Fruit fly (Drosophila melanogaster) whole organism, embryonic: ENCODE measurements around the gene barc.

ENCODE experiments used
- Antp ChIP-seq: fragments of 200-800 bp; sonication (Bioruptor generic); optimal IDR thresholded peaks from 3 replicates; lab custom pipeline; 2016; ENCODE audit warnings: missing biosample characterization, missing genetic modification characterization
- Asciz ChIP-seq: fragments of 200-800 bp; sonication (Bioruptor generic); optimal IDR thresholded peaks from 2 replicates; lab custom pipeline; 2017; ENCODE audit warnings: missing biosample characterization, mild to moderate bottlenecking, missing genetic modification characterization, missing genetic modification reagents
- Awh ChIP-seq: fragments of 200-800 bp; sonication (Bioruptor generic); IDR thresholded peaks from 2 replicates; pipeline ENCODE4, ENCODE4 v1.3.6; 2022; ENCODE audit warnings: missing biosample characterization, missing genetic modification characterization
- BtbVII ChIP-seq: fragments of 200-800 bp; sonication (Bioruptor generic); optimal IDR thresholded peaks from 3 replicates; lab custom pipeline; 2017; ENCODE audit warnings: missing biosample characterization, mild to moderate bottlenecking, missing genetic modification characterization
- CG11696 ChIP-seq: fragments of 200-800 bp; sonication (Bioruptor generic); IDR thresholded peaks from 2 replicates; pipeline ENCODE4 v1.3.6; 2022; ENCODE audit warnings: missing biosample characterization, missing genetic modification characterization
- CG12104 ChIP-seq: fragments of 200-800 bp; sonication (Bioruptor generic); optimal IDR thresholded peaks from 3 replicates; lab custom pipeline; 2016; ENCODE audit warnings: missing biosample characterization, missing genetic modification characterization
- CG12236 ChIP-seq: fragments of 200-800 bp; sonication (Bioruptor generic); optimal IDR thresholded peaks from 2 replicates; lab custom pipeline; 2016; ENCODE audit warnings: missing biosample characterization, missing genetic modification characterization
- CG12299 ChIP-seq: fragments of 200-800 bp; sonication (Bioruptor generic); optimal IDR thresholded peaks from 2 replicates; lab custom pipeline; 2018; ENCODE audit warnings: missing biosample characterization, mild to moderate bottlenecking, missing genetic modification characterization
- CG15514 ChIP-seq: fragments of 200-800 bp; sonication (Bioruptor generic); optimal IDR thresholded peaks from 3 replicates; lab custom pipeline; 2017; ENCODE audit warnings: missing biosample characterization, missing genetic modification characterization, mild to moderate bottlenecking, moderate library complexity, missing genetic modification reagents
- CG1792 ChIP-seq: fragments of 200-800 bp; sonication (Bioruptor generic); optimal IDR thresholded peaks from 2 replicates; lab custom pipeline; 2016; ENCODE audit warnings: missing biosample characterization, missing genetic modification characterization
- CG2129 ChIP-seq: fragments of 200-800 bp; sonication (Bioruptor generic); IDR thresholded peaks from 2 replicates; pipeline ENCODE4 v1.3.6; 2022; ENCODE audit warnings: missing biosample characterization, missing genetic modification characterization; ENCODE audit not compliant: partially characterized antibody
- CG31441 ChIP-seq: fragments of 200-800 bp; sonication (Bioruptor generic); IDR thresholded peaks from 2 replicates; pipeline ENCODE4 v1.3.6; 2022; ENCODE audit warnings: missing biosample characterization, missing genetic modification characterization
- CG4328 ChIP-seq: fragments of 200-800 bp; sonication (Bioruptor generic); optimal IDR thresholded peaks from 3 replicates; lab custom pipeline; 2017; ENCODE audit warnings: missing biosample characterization, missing genetic modification reagents, missing genetic modification characterization
- CG6813 ChIP-seq: fragments of 200-800 bp; sonication (Bioruptor generic); optimal IDR thresholded peaks from 2 replicates; lab custom pipeline; 2017; ENCODE audit warnings: missing biosample characterization, missing genetic modification characterization, mild to moderate bottlenecking, moderate library complexity, missing genetic modification reagents
- CG7786 ChIP-seq: fragments of 200-800 bp; sonication (Bioruptor generic); optimal IDR thresholded peaks from 2 replicates; lab custom pipeline; 2016; ENCODE audit warnings: missing biosample characterization, missing genetic modification characterization
- CG7963 ChIP-seq: fragments of 200-800 bp; sonication (Bioruptor generic); IDR thresholded peaks from 3 replicates; pipeline ENCODE4 v1.3.6; 2022; ENCODE audit warnings: missing biosample characterization, missing genetic modification characterization; ENCODE audit not compliant: partially characterized antibody
- CG8281 ChIP-seq: fragments of 200-800 bp; sonication (Bioruptor generic); optimal IDR thresholded peaks from 2 replicates; lab custom pipeline; 2018; ENCODE audit warnings: missing biosample characterization, mild to moderate bottlenecking, missing genetic modification characterization, moderate library complexity
- CG8944 ChIP-seq: fragments of 200-800 bp; sonication (Bioruptor generic); optimal IDR thresholded peaks from 3 replicates; lab custom pipeline; 2016; ENCODE audit warnings: missing biosample characterization, missing genetic modification characterization
- CG9609 ChIP-seq: fragments of 200-800 bp; sonication (Bioruptor generic); optimal IDR thresholded peaks from 3 replicates; lab custom pipeline; 2016; ENCODE audit warnings: missing biosample characterization, missing genetic modification characterization
- CG9797 ChIP-seq: fragments of 200-800 bp; sonication (Bioruptor generic); optimal IDR thresholded peaks from 3 replicates; lab custom pipeline; 2018; ENCODE audit warnings: missing biosample characterization, mild to moderate bottlenecking, missing genetic modification characterization
- Dbx ChIP-seq: fragments of 200-800 bp; sonication (Bioruptor generic); IDR thresholded peaks from 3 replicates; pipeline ENCODE4 v1.3.6; 2022; ENCODE audit warnings: missing biosample characterization, missing genetic modification characterization
- Dip2 ChIP-seq: fragments of 200-800 bp; sonication (Bioruptor generic); IDR thresholded peaks from 2 replicates; pipeline ENCODE4 v1.3.6; 2022; ENCODE audit warnings: missing biosample characterization, missing genetic modification characterization
- Fer2 ChIP-seq: fragments of 200-800 bp; sonication (Bioruptor generic); optimal IDR thresholded peaks from 2 replicates; lab custom pipeline; 2018; ENCODE audit warnings: missing biosample characterization, mild to moderate bottlenecking, missing genetic modification characterization, moderate library complexity
- Gug ChIP-seq: fragments of 200-800 bp; sonication (Bioruptor generic); IDR thresholded peaks from 4 replicates; pipeline ENCODE4 v1.3.6; 2022; ENCODE audit warnings: missing biosample characterization, missing genetic modification characterization
- HLH3B ChIP-seq: fragments of 200-800 bp; sonication (Bioruptor generic); IDR thresholded peaks from 2 replicates; pipeline ENCODE4 v1.3.6; 2022; ENCODE audit warnings: missing biosample characterization, missing genetic modification characterization
- Hr3 ChIP-seq: fragments of 200-800 bp; sonication (Bioruptor generic); optimal IDR thresholded peaks from 3 replicates; lab custom pipeline; 2016; ENCODE audit warnings: missing biosample characterization, missing genetic modification characterization
- Hr78 ChIP-seq, 2 experiments: fragments of 200-800 bp in 1 of 2; fragments of >200 bp in 1 of 2; sonication (Bioruptor generic) in 1 of 2; optimal IDR thresholded peaks; 2 replicates each; lab custom pipeline; 2017 to 2019; ENCODE audit warnings: missing biosample characterization in 2 of 2, missing genetic modification characterization in 2 of 2, mild to moderate bottlenecking in 1 of 2, moderate library complexity in 1 of 2
- NC2β ChIP-seq: fragments of 200-800 bp; sonication (Bioruptor generic); optimal IDR thresholded peaks from 2 replicates; lab custom pipeline; 2016; ENCODE audit warnings: missing biosample characterization, missing genetic modification characterization
- Nf-YC ChIP-seq: fragments of 200-800 bp; optimal IDR thresholded peaks from 3 replicates; lab custom pipeline; 2019; ENCODE audit warnings: missing biosample characterization, mild to moderate bottlenecking, missing genetic modification characterization, moderate library complexity
- Oli ChIP-seq: fragments of 200-800 bp; sonication (Bioruptor generic); optimal IDR thresholded peaks from 2 replicates; lab custom pipeline; 2018; ENCODE audit warnings: missing biosample characterization, mild to moderate bottlenecking, missing genetic modification characterization, moderate library complexity
- Scr ChIP-seq: fragments of 200-800 bp; sonication (Bioruptor generic); IDR thresholded peaks from 2 replicates; pipeline ENCODE4 v1.3.6; 2022; ENCODE audit warnings: missing biosample characterization, missing genetic modification characterization; ENCODE audit not compliant: partially characterized antibody
- Side ChIP-seq: fragments of 200-800 bp; sonication (Bioruptor generic); optimal IDR thresholded peaks from 2 replicates; lab custom pipeline; 2016; ENCODE audit warnings: missing biosample characterization, missing genetic modification characterization
- Sin3A ChIP-seq: fragments of >200 bp; optimal IDR thresholded peaks from 2 replicates; lab custom pipeline; 2018
- Six4 ChIP-seq: fragments of 200-800 bp; sonication (Bioruptor generic); optimal IDR thresholded peaks from 2 replicates; lab custom pipeline; 2016; ENCODE audit warnings: missing biosample characterization, missing genetic modification characterization
- Sry-β ChIP-seq: fragments of 200-800 bp; sonication (Bioruptor generic); optimal IDR thresholded peaks from 2 replicates; lab custom pipeline; 2018; ENCODE audit warnings: missing biosample characterization, mild to moderate bottlenecking, missing genetic modification characterization, moderate library complexity
- Usf ChIP-seq: fragments of 200-800 bp; sonication (Bioruptor generic); optimal IDR thresholded peaks from 2 replicates; lab custom pipeline; 2017; ENCODE audit warnings: missing genotype, missing biosample characterization, missing genetic modification characterization
- Xrp1 ChIP-seq: fragments of 200-800 bp; sonication (Bioruptor generic); IDR thresholded peaks from 2 replicates; pipeline ENCODE4 v1.3.6; 2022; ENCODE audit warnings: missing biosample characterization, missing genetic modification characterization
- bcd ChIP-seq: fragments of 200-800 bp; sonication (Bioruptor generic); optimal IDR thresholded peaks from 2 replicates; lab custom pipeline; 2017; ENCODE audit warnings: missing biosample characterization, mild to moderate bottlenecking, missing genetic modification characterization
- bsh ChIP-seq, 2 experiments: fragments of 200-800 bp; sonication (Bioruptor generic); optimal IDR thresholded peaks; 2 replicates each; lab custom pipeline; 2017 to 2018; ENCODE audit warnings: mild to moderate bottlenecking in 2 of 2, missing biosample characterization in 2 of 2, missing genetic modification characterization in 2 of 2, moderate library complexity in 1 of 2
- corto ChIP-seq: fragments of 200-800 bp; sonication (Bioruptor generic); optimal IDR thresholded peaks from 2 replicates; lab custom pipeline; 2016; ENCODE audit warnings: missing biosample characterization, mild to moderate bottlenecking, missing genetic modification characterization, moderate library complexity
- crc ChIP-seq: fragments of 200-800 bp; sonication (Bioruptor generic); optimal IDR thresholded peaks from 2 replicates; lab custom pipeline; 2016; ENCODE audit warnings: missing biosample characterization, missing genetic modification characterization
- crol ChIP-seq: fragments of 200-800 bp; sonication (Bioruptor generic); IDR thresholded peaks from 2 replicates; pipeline ENCODE4 v1.3.6; 2022; ENCODE audit warnings: missing biosample characterization, missing genetic modification characterization
- dysf ChIP-seq: fragments of 200-800 bp; sonication (Bioruptor generic); IDR thresholded peaks from 3 replicates; pipeline ENCODE4 v1.3.6; 2022; ENCODE audit warnings: missing biosample characterization, missing genetic modification characterization
- jumu ChIP-seq: fragments of 200-800 bp; sonication (Bioruptor generic); optimal IDR thresholded peaks from 3 replicates; lab custom pipeline; 2016; ENCODE audit warnings: missing biosample characterization, missing genetic modification characterization
- lbe ChIP-seq: fragments of 200-800 bp; sonication (Bioruptor generic); optimal IDR thresholded peaks from 2 replicates; lab custom pipeline; 2016; ENCODE audit warnings: missing biosample characterization, mild to moderate bottlenecking, missing genetic modification characterization
- mam ChIP-seq: fragments of 200-800 bp; sonication (Bioruptor generic); optimal IDR thresholded peaks from 3 replicates; lab custom pipeline; 2016; ENCODE audit warnings: missing biosample characterization, missing genetic modification characterization
- mirr ChIP-seq: fragments of 200-800 bp; sonication (Bioruptor generic); optimal IDR thresholded peaks from 3 replicates; lab custom pipeline; 2018; ENCODE audit warnings: missing biosample characterization, mild to moderate bottlenecking, missing genetic modification characterization
- mld ChIP-seq: fragments of 200-800 bp; sonication (Bioruptor generic); IDR thresholded peaks from 3 replicates; pipeline ENCODE4 v1.3.6; 2022; ENCODE audit warnings: missing biosample characterization, missing genetic modification characterization; ENCODE audit not compliant: partially characterized antibody
- nom ChIP-seq: fragments of 200-800 bp; sonication (Bioruptor generic); optimal IDR thresholded peaks from 2 replicates; lab custom pipeline; 2017; ENCODE audit warnings: missing biosample characterization, missing genetic modification characterization, mild to moderate bottlenecking, moderate library complexity, missing genetic modification reagents
- pnt ChIP-seq: fragments of 200-800 bp; sonication (Bioruptor generic); optimal IDR thresholded peaks from 3 replicates; lab custom pipeline; 2016; ENCODE audit warnings: missing biosample characterization, missing genetic modification characterization
- psq ChIP-seq: fragments of 200-800 bp; sonication (Bioruptor generic); optimal IDR thresholded peaks from 2 replicates; lab custom pipeline; 2017; ENCODE audit warnings: missing biosample characterization, missing genetic modification characterization
- toy ChIP-seq: fragments of 200-800 bp; sonication (Bioruptor generic); IDR thresholded peaks from 2 replicates; pipeline ENCODE4 v1.3.6; 2022; ENCODE audit warnings: missing biosample characterization, missing genetic modification characterization

The barc gene

DNA sequence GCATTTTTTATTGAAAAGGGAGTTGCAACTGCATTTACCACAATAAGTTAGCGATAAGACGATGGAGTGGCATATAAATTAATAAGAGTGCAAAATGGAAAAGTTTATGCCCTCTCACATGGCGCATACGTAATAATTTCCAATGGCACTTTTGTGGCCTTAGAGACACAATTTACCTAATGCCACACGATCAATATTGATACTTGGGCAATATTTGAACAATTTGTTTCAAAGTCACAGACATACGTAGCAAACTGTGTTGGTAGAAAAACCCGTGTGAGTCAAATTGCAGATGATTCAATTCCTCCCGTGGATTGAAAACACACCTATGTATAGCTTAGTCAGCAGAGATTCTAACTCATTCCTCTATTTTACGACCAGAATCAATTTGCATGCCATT lies 20.8 kb downstream of the barc start (continued):
- no peak for TF ChIP-seq HLH3B (GFP tag; lab: Robert Waterston, UW)
- no peak for TF ChIP-seq nom (GFP tag; lab: Kevin White, UChicago)
- TF ChIP-seq mld (GFP tag; lab: Robert Waterston, UW): no peak
- TF ChIP-seq Xrp1: no peak
- TF ChIP-seq Awh (GFP tag; lab: Robert Waterston, UW): no peak
- TF ChIP-seq bsh (GFP tag; optimal IDR thresholded peaks at IDR 0.05; lab: Kevin White, UChicago): peak in 1 of 2 experiments; percentile 13
- TF ChIP-seq Sry-β: no peak
- no peak for TF ChIP-seq Six4 (GFP tag; lab: Kevin White, UChicago)
- no peak for TF ChIP-seq CG12236 (GFP tag; lab: Kevin White, UChicago)
- no peak for TF ChIP-seq CG2129 (GFP tag; lab: Robert Waterston, UW)
- TF ChIP-seq mam: no peak
- TF ChIP-seq CG1792 (GFP tag; lab: Kevin White, UChicago): no peak
- TF ChIP-seq Gug (GFP tag; lab: Robert Waterston, UW): no peak
- no peak for TF ChIP-seq CG9797
- no peak for TF ChIP-seq CG12299 (tag; lab: Kevin White, UChicago)
- no peak for TF ChIP-seq NC2β (GFP tag; lab: Kevin White, UChicago)
- TF ChIP-seq lbe (GFP tag; lab: Kevin White, UChicago): no peak
- TF ChIP-seq CG4328: peak; percentile 7
- peak; percentile 39 for TF ChIP-seq CG6813 (GFP tag; lab: Kevin White, UChicago)
- TF ChIP-seq CG7786 (GFP tag; lab: Kevin White, UChicago): no peak
- no peak for TF ChIP-seq Hr3
- TF ChIP-seq Asciz (GFP tag; lab: Kevin White, UChicago): peak; percentile 61
- no peak for TF ChIP-seq corto (GFP tag; lab: Kevin White, UChicago)
- TF ChIP-seq CG8281 (tag; lab: Kevin White, UChicago): peak; percentile 9
- TF ChIP-seq psq: no peak
- TF ChIP-seq Antp: no peak
- TF ChIP-seq CG15514 (GFP tag; lab: Kevin White, UChicago): peak; percentile 46
- no peak for TF ChIP-seq CG8944 (GFP tag; lab: Kevin White, UChicago)
- no peak for TF ChIP-seq crc (GFP tag; lab: Kevin White, UChicago)
- TF ChIP-seq crol: no peak
- TF ChIP-seq Hr78 (GFP tag; optimal IDR thresholded peaks at IDR 0.05; lab: Kevin White, UChicago): no peak
- no peak for TF ChIP-seq Dbx
- no peak for TF ChIP-seq Scr (GFP tag; lab: Robert Waterston, UW)
- no peak for TF ChIP-seq Oli (tag; lab: Kevin White, UChicago)
- no peak for TF ChIP-seq Side (GFP tag; lab: Kevin White, UChicago)
- no peak for TF ChIP-seq jumu (GFP tag; lab: Kevin White, UChicago)
- no peak for TF ChIP-seq Sin3A (lab: Kevin White, UChicago)
- TF ChIP-seq mirr (GFP tag; lab: Kevin White, UChicago): peak; percentile 37
- TF ChIP-seq pnt: no peak
- TF ChIP-seq Nf-YC (tag; lab: Kevin White, UChicago): no peak
- TF ChIP-seq Dip2 (GFP tag; lab: Robert Waterston, UW): no peak
- no peak for TF ChIP-seq CG7963 (GFP tag; lab: Robert Waterston, UW)
- peak; percentile 43 for TF ChIP-seq BtbVII (GFP tag; lab: Kevin White, UChicago)
- TF ChIP-seq Fer2: no peak
- TF ChIP-seq CG31441 (GFP tag; lab: Robert Waterston, UW): 0 out of 2 replicates have a peak, but pooled peaks have one; percentile 19
- TF ChIP-seq CG12104: no peak
- no peak for TF ChIP-seq toy
- TF ChIP-seq dysf (GFP tag; lab: Robert Waterston, UW): no peak
- peak; percentile 37; the same call in 1 of the 2 replicates for TF ChIP-seq CG11696 (GFP tag; lab: Robert Waterston, UW)
- TF ChIP-seq Usf (GFP tag; lab: Kevin White, UChicago): no peak
- TF ChIP-seq bcd (GFP tag; lab: Kevin White, UChicago): no peak
- no peak for TF ChIP-seq CG9609 (GFP tag; lab: Kevin White, UChicago)
